Fruit fly (Drosophila melanogaster): ENCODE measurements around the gene Spt7.

The Spt7 gene

dm6 chrX:17833986-17834385, 16.3 kb upstream of the Spt7 start:
- TF ChIP-seq Hr39 (GFP tag; optimal IDR thresholded peaks at IDR 0.05) = no peak
- TF ChIP-seq Eip78C (GFP tag) = peak; percentile 38
- no peak for TF ChIP-seq Sox102F (GFP tag; optimal IDR thresholded peaks at IDR 0.05)
- 0 out of 3 replicates have a peak, but pooled peaks have one; percentile 16 for TF ChIP-seq CG6163 (GFP tag; IDR thresholded peaks at IDR 0.05)
- no peak for TF ChIP-seq CG34406 (GFP tag; optimal IDR thresholded peaks at IDR 0.05)
- TF ChIP-seq Eip93F (GFP tag; optimal IDR thresholded peaks at IDR 0.05) = no peak
- 0 out of 3 replicates have a peak, but pooled peaks have one; percentile 30 for TF ChIP-seq eg (GFP tag; IDR thresholded peaks at IDR 0.05)
- no peak for TF ChIP-seq Ets96B (tag; optimal IDR thresholded peaks at IDR 0.05)
- TF ChIP-seq CG6276 (GFP tag; optimal IDR thresholded peaks at IDR 0.05) = no peak
- TF ChIP-seq CG7368 (GFP tag; optimal IDR thresholded peaks at IDR 0.05) = no peak
- no peak for TF ChIP-seq CG10669 (GFP tag; optimal IDR thresholded peaks at IDR 0.05)
- no peak for TF ChIP-seq CG8119 (GFP tag; IDR thresholded peaks at IDR 0.05)

dm6 chrX:17834754-17835153, 15.5 kb upstream of the Spt7 start:
- no peak for TF ChIP-seq CG4318 (GFP tag; optimal IDR thresholded peaks at IDR 0.05)
- TF ChIP-seq Eip78C (GFP tag) = peak; percentile 40

dm6 chrX:17836420-17836932, 13.8 kb upstream of the Spt7 start:
- TF ChIP-seq Blimp-1 (GFP tag; optimal IDR thresholded peaks at IDR 0.05) (no peak), CG10631 (GFP tag; optimal IDR thresholded peaks at IDR 0.05) (peak; percentile 22), CG3032 (tag; optimal IDR thresholded peaks at IDR 0.05) (peak; percentile 45), Ets96B (tag; optimal IDR thresholded peaks at IDR 0.05) (peak; percentile 39), Sox15 (GFP tag; optimal IDR thresholded peaks at IDR 0.05) (no peak), fkh (GFP tag; optimal IDR thresholded peaks at IDR 0.05) (no peak), Gug (GFP tag; IDR thresholded peaks at IDR 0.05) (no peak), Met (GFP tag; optimal IDR thresholded peaks at IDR 0.05) (no peak), dsx (GFP tag; optimal IDR thresholded peaks at IDR 0.05; ENCODE audit: poor library complexity, severe bottlenecking) (peak; percentile 35), Hr39 (GFP tag; optimal IDR thresholded peaks at IDR 0.05) (no peak), CG8319 (GFP tag; optimal IDR thresholded peaks at IDR 0.05) (no peak), salr (GFP tag; optimal IDR thresholded peaks at IDR 0.05) (no peak), CG1621 (tag; optimal IDR thresholded peaks at IDR 0.05) (no peak), CG6276 (GFP tag; optimal IDR thresholded peaks at IDR 0.05) (peak; percentile 23), CG6808 (GFP tag; optimal IDR thresholded peaks at IDR 0.05) (peak; percentile 43), fd85E (GFP tag; optimal IDR thresholded peaks at IDR 0.05) (no peak), Hr38 (GFP tag; optimal IDR thresholded peaks at IDR 0.05) (no peak), pdm3 (GFP tag; optimal IDR thresholded peaks at IDR 0.05) (no peak), Sox14 (GFP tag; optimal IDR thresholded peaks at IDR 0.05) (no peak), CG16779 (tag; optimal IDR thresholded peaks at IDR 0.05) (no peak), topi (GFP tag; optimal IDR thresholded peaks at IDR 0.05) (no peak), OdsH (GFP tag; optimal IDR thresholded peaks at IDR 0.05) (peak; percentile 58), CG6854 (GFP tag; optimal IDR thresholded peaks at IDR 0.05) (no peak), CG6163 (GFP tag; IDR thresholded peaks at IDR 0.05) (no peak; the same call in 2 of the 3 replicates), Lpt (GFP tag; optimal IDR thresholded peaks at IDR 0.05) (no peak), lz (GFP tag; optimal IDR thresholded peaks at IDR 0.05) (no peak), CG32006 (GFP tag; optimal IDR thresholded peaks at IDR 0.05) (peak; percentile 52), CG3919 (GFP tag; optimal IDR thresholded peaks at IDR 0.05) (no peak), Eip75B (GFP tag; optimal IDR thresholded peaks at IDR 0.05) (no peak), Eip78C (GFP tag) (peak; percentile 64), achi (GFP tag; optimal IDR thresholded peaks at IDR 0.05) (no peak), fd59A (GFP tag; optimal IDR thresholded peaks at IDR 0.05) (peak; percentile 23), acj6 (GFP tag; optimal IDR thresholded peaks at IDR 0.05) (no peak), CG4318 (GFP tag; optimal IDR thresholded peaks at IDR 0.05) (no peak), CG8119 (GFP tag; IDR thresholded peaks at IDR 0.05) (0 out of 3 replicates have a peak, but pooled peaks have one; percentile 23), ss (GFP tag; optimal IDR thresholded peaks at IDR 0.05) (peak in 1 of 2 experiments; percentile 60), CG7368 (GFP tag; optimal IDR thresholded peaks at IDR 0.05) (no peak), CG9139 (GFP tag; optimal IDR thresholded peaks at IDR 0.05) (no peak), dac (GFP tag; optimal IDR thresholded peaks at IDR 0.05) (no peak), Ets21C (GFP tag; optimal IDR thresholded peaks at IDR 0.05) (no peak), CG11294 (GFP tag; IDR thresholded peaks at IDR 0.05) (no peak), Eip93F (GFP tag; optimal IDR thresholded peaks at IDR 0.05) (no peak)
